Fruit fly (Drosophila melanogaster) whole organism, adult: Measurements from ENCODE around the gene CG6144.

Experiments
- CG12768 ChIP-seq: fragments of 200-800 bp; sonication (Bioruptor generic); optimal IDR thresholded peaks from 2 replicates; lab custom pipeline; 2017; ENCODE audit warnings: missing biosample characterization, missing genetic modification characterization, mild to moderate bottlenecking, moderate library complexity, missing genetic modification reagents
- CG1620 ChIP-seq: fragments of 200-800 bp; sonication (Bioruptor generic); optimal IDR thresholded peaks from 2 replicates; lab custom pipeline; 2016; ENCODE audit warnings: missing biosample characterization, missing genetic modification characterization
- Clk ChIP-seq: fragments of 200-800 bp; sonication (Bioruptor generic); optimal IDR thresholded peaks from 2 replicates; lab custom pipeline; 2017; ENCODE audit warnings: missing biosample characterization, missing genetic modification characterization
- Mnt ChIP-seq: fragments of 200-800 bp; sonication (Bioruptor generic); optimal IDR thresholded peaks from 2 replicates; lab custom pipeline; 2016; ENCODE audit warnings: missing biosample characterization, mild to moderate bottlenecking, missing genetic modification characterization
- bab1 ChIP-seq: fragments of 200-800 bp; sonication (Bioruptor generic); optimal IDR thresholded peaks from 3 replicates; lab custom pipeline; 2019; ENCODE audit warnings: missing biosample characterization, mild to moderate bottlenecking, missing genetic modification characterization, moderate library complexity
- cic ChIP-seq: fragments of 200-800 bp; sonication (Bioruptor generic); optimal IDR thresholded peaks from 2 replicates; lab custom pipeline; 2017; ENCODE audit warnings: missing biosample characterization, mild to moderate bottlenecking, missing genetic modification characterization, moderate library complexity
- kay ChIP-seq: fragments of 200-800 bp; sonication (Bioruptor generic); peaks from one replicate; lab custom pipeline; 2016; ENCODE audit warnings: missing biosample characterization, missing genetic modification characterization, borderline replicate concordance
- toe ChIP-seq: fragments of 200-800 bp; sonication (Bioruptor generic); optimal IDR thresholded peaks from 2 replicates; lab custom pipeline; 2016; ENCODE audit warnings: missing biosample characterization, missing genetic modification characterization

DNA sequence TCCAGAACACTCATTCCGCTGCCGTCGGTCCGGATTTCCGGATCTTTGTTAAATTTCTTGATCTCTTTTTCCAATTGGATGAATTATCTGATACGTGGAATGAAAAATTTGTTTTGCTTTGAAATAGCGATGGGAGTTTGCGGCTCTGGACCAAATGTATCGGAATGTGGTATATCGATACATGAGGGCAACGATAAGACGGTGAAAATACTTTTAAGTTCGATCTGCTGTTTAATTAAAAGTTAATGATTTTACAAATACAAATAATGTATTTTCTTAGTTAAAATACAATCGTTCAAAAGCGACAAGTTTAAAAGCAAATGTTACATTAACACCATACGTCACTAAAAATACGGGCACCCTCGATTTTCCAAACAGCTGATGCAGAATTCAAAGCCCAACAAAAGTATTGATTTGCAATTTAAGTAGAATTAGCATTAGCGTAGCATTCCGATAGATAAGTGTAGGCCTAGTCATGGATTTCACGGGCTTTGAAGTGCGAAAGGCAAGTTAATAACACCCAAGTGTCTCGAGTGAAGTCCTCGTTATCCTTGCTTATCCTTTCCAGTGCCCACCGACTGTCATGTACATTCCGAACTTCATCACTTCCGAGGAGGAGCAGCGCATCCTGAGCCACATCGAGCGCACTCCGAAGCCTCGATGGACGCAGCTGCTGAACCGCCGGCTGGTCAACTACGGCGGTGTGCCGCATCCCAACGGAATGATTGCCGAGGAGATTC is at the start of gene CG6144, which contains the start of gene Cog4:
- TF ChIP-seq Clk (GFP tag; lab: Kevin White, UChicago) (no peak), Mnt (GFP tag; lab: Kevin White, UChicago) (peak; percentile 36), cic (GFP tag; lab: Kevin White, UChicago) (no peak), bab1 (GFP tag; lab: Kevin White, UChicago) (peak; percentile 74), kay (GFP tag; lab: Kevin White, UChicago) (no peak), CG12768 (GFP tag; lab: Kevin White, UChicago) (no peak), toe (no peak), CG1620 (no peak)
